Worm (Caenorhabditis elegans) whole organism, L2 larva: ENCODE results near the gene W09B6.4.

Source experiments
- F13H6.1 ChIP-seq: sonication (generic microtip); optimal IDR thresholded peaks from 2 replicates; lab custom pipeline; 2016; ENCODE audit warnings: missing genetic modification characterization, missing compliant biosample characterization
- R02D3.7 ChIP-seq: fragments of 150-350 bp; optimal IDR thresholded peaks from 2 replicates; lab custom pipeline; 2014; ENCODE audit warnings: missing biosample characterization, missing genetic modification characterization
- ZK546.5 ChIP-seq: sonication (generic microtip); optimal IDR thresholded peaks from 2 replicates; lab custom pipeline; 2017; ENCODE audit warnings: missing biosample characterization, missing genetic modification characterization
- alr-1 ChIP-seq: fragments of 150-350 bp; optimal IDR thresholded peaks from 2 replicates; lab custom pipeline; 2014; ENCODE audit warnings: missing biosample characterization, missing genetic modification characterization
- aly-2 ChIP-seq: fragments of 150-350 bp; optimal IDR thresholded peaks from 2 replicates; lab custom pipeline; 2014; ENCODE audit warnings: missing biosample characterization, missing genetic modification characterization
- crh-2 ChIP-seq: sonication (generic microtip); optimal IDR thresholded peaks from 2 replicates; lab custom pipeline; 2017; ENCODE audit warnings: missing biosample characterization, missing genetic modification characterization
- dmd-4 ChIP-seq: sonication (generic microtip); optimal IDR thresholded peaks from 2 replicates; lab custom pipeline; 2017; ENCODE audit warnings: missing biosample characterization, missing genetic modification characterization
- egl-27 ChIP-seq: sonication (generic microtip); optimal IDR thresholded peaks from 3 replicates; lab custom pipeline; 2017; ENCODE audit warnings: missing biosample characterization, missing genetic modification reagents, missing genetic modification characterization
- elt-3 ChIP-seq: sonication (generic microtip); optimal IDR thresholded peaks from 2 replicates; lab custom pipeline; 2017; ENCODE audit warnings: missing biosample characterization, missing genetic modification characterization
- fos-1 ChIP-seq: fragments of 150-350 bp; optimal IDR thresholded peaks from 2 replicates; lab custom pipeline; 2014; ENCODE audit warnings: missing biosample characterization, missing genetic modification characterization
- gmeb-1 ChIP-seq: fragments of 150-350 bp; optimal IDR thresholded peaks from 2 replicates; lab custom pipeline; 2014; ENCODE audit warnings: missing biosample characterization, missing genetic modification characterization
- lin-11 ChIP-seq: fragments of 150-350 bp; sonication (generic microtip); optimal IDR thresholded peaks from 2 replicates; lab custom pipeline; 2014; ENCODE audit warnings: missing biosample characterization, missing genetic modification characterization, inconsistent platforms, mixed read lengths
- lin-13 ChIP-seq: fragments of 150-350 bp; optimal IDR thresholded peaks from 2 replicates; lab custom pipeline; 2014; ENCODE audit warnings: missing biosample characterization, missing genetic modification reagents, missing genetic modification characterization
- lsy-2 ChIP-seq, 2 experiments: fragments of 150-350 bp in 1 of 2; sonication (generic microtip) in 1 of 2; optimal IDR thresholded peaks; 2 replicates each; lab custom pipeline; 2014 to 2017; ENCODE audit warnings: missing biosample characterization in 2 of 2, missing genetic modification characterization in 2 of 2
- mab-5 ChIP-seq: fragments of 150-350 bp; optimal IDR thresholded peaks from 2 replicates; lab custom pipeline; 2014; ENCODE audit warnings: missing biosample characterization, missing genetic modification characterization
- mbf-1 ChIP-seq: sonication (generic microtip); optimal IDR thresholded peaks from 2 replicates; lab custom pipeline; 2017; ENCODE audit warnings: missing biosample characterization, missing genetic modification characterization
- mdl-1 ChIP-seq, 2 experiments: fragments of 150-350 bp in 1 of 2; sonication (generic microtip) in 1 of 2; optimal IDR thresholded peaks; 2 replicates each; lab custom pipeline; 2017; ENCODE audit warnings: missing biosample characterization in 2 of 2, missing genetic modification characterization in 2 of 2
- nhr-12 ChIP-seq: fragments of 150-350 bp; optimal IDR thresholded peaks from 2 replicates; lab custom pipeline; 2014; ENCODE audit warnings: missing biosample characterization, missing genetic modification characterization
- nhr-21 ChIP-seq: fragments of 150-350 bp; optimal IDR thresholded peaks from 2 replicates; lab custom pipeline; 2014; ENCODE audit warnings: missing biosample characterization, missing genetic modification characterization
- nhr-23 ChIP-seq: fragments of 150-350 bp; optimal IDR thresholded peaks from 2 replicates; lab custom pipeline; 2014; ENCODE audit warnings: missing biosample characterization, missing genetic modification reagents, missing genetic modification characterization
- nhr-25 ChIP-seq: fragments of 150-350 bp; sonication (generic microtip); optimal IDR thresholded peaks from 3 replicates; lab custom pipeline; 2014; ENCODE audit warnings: missing biosample characterization, missing genetic modification characterization
- nhr-6 ChIP-seq: fragments of 150-350 bp; optimal IDR thresholded peaks from 2 replicates; lab custom pipeline; 2014; ENCODE audit warnings: missing biosample characterization, missing genetic modification characterization
- nhr-77 ChIP-seq: fragments of 150-350 bp; optimal IDR thresholded peaks from 2 replicates; lab custom pipeline; 2014; ENCODE audit warnings: missing biosample characterization, missing genetic modification characterization
- peb-1 ChIP-seq: fragments of 150-350 bp; optimal IDR thresholded peaks from 2 replicates; lab custom pipeline; 2014; ENCODE audit warnings: missing biosample characterization, missing genetic modification characterization
- sem-4 ChIP-seq: fragments of 150-350 bp; optimal IDR thresholded peaks from 2 replicates; lab custom pipeline; 2014; ENCODE audit warnings: missing biosample characterization, missing genetic modification reagents, missing genetic modification characterization
- skn-1 ChIP-seq: sonication (generic microtip); optimal IDR thresholded peaks from 2 replicates; lab custom pipeline; 2017; ENCODE audit warnings: missing biosample characterization, missing genetic modification characterization
- sma-3 ChIP-seq: sonication (generic microtip); optimal IDR thresholded peaks from 2 replicates; lab custom pipeline; 2016; ENCODE audit warnings: missing genetic modification reagents, missing genetic modification characterization, missing compliant biosample characterization
- sma-9 ChIP-seq, 2 experiments: fragments of 150-350 bp in 1 of 2; sonication (generic microtip) in 1 of 2; optimal IDR thresholded peaks; 2 replicates each; lab custom pipeline; 2014 to 2016; ENCODE audit warnings: missing genetic modification characterization in 2 of 2, mild to moderate bottlenecking in 1 of 2, missing biosample characterization in 1 of 2, missing compliant biosample characterization in 1 of 2, missing genetic modification reagents in 1 of 2, moderate library complexity in 1 of 2
- unc-39 ChIP-seq: fragments of 150-350 bp; optimal IDR thresholded peaks from 2 replicates; lab custom pipeline; 2014; ENCODE audit warnings: missing biosample characterization, missing genetic modification characterization
- unc-62 ChIP-seq: fragments of 150-350 bp; optimal IDR thresholded peaks from 2 replicates; lab custom pipeline; 2014; ENCODE audit warnings: missing biosample characterization, missing genetic modification reagents, missing genetic modification characterization
- zag-1 ChIP-seq: fragments of 150-350 bp; optimal IDR thresholded peaks from 2 replicates; lab custom pipeline; 2014; ENCODE audit warnings: missing biosample characterization, missing genetic modification characterization
- ztf-11 ChIP-seq: sonication (generic microtip); optimal IDR thresholded peaks from 2 replicates; lab custom pipeline; 2017; ENCODE audit warnings: missing biosample characterization, missing genetic modification characterization
- ztf-4 ChIP-seq: fragments of 150-350 bp; optimal IDR thresholded peaks from 2 replicates; lab custom pipeline; 2014; ENCODE audit warnings: missing biosample characterization, missing genetic modification characterization

W09B6.4 gene

ce11 chrII:1110901-1111300 is 29.7 kb downstream of the W09B6.4 start, which contains the start of gene lips-11:
lips-11 (minus strand) TSS chrII:1111001.
- TF ChIP-seq dmd-4: no peak
- TF ChIP-seq nhr-25 (tag; lab: Kevin White, UChicago): no peak
- TF ChIP-seq ztf-11 (tag; lab: Kevin White, UChicago): no peak
- TF ChIP-seq sma-9 (GFP tag; optimal IDR thresholded peaks at IDR 0.05; lab: Kevin White, UChicago): no peak
- TF ChIP-seq sma-9 (tag; optimal IDR thresholded peaks at IDR 0.05; lab: Kevin White, UChicago): no peak
- TF ChIP-seq ztf-4 (tag; lab: Kevin White, UChicago): no peak
- no peak for TF ChIP-seq lin-13 (GFP tag; lab: Kevin White, UChicago)
- TF ChIP-seq sma-3 (GFP tag; lab: Kevin White, UChicago): peak; percentile 9

DNA sequence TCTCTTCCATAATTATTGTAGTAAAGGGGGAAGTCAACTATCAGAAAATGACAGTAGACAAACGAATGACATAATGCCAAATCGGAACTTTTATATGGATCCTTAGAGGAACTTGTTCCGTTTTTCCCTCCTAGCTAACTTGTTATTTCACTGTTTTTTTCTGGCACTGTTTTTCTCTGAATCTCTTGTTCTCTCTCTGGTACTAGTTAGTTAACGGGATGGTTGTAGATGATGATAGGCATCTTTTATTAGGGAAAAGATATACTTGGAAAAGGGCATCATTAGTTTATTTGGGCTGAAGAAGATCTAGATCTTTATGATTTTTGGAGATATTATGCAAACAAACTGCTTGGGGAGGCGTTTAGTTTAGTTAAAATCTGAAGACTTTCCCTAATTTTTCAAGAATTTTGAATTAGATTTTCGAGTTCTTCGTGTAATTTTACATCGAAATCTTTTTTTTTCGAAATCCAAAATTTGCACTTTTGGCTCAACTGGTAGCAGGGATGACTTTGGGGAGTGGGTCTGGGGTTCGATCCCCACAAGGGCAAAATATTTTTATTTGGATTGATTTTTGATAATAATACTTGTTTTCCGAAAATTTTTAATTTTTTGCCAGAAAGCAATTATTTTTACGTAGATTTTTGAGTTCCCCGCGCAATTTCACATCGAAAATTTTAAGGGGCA is 33.6 kb downstream of the W09B6.4 start, which contains the start of gene col-40:
Gene col-40, minus strand, starts transcription at position 51 of the 684 bp plus-strand sequence.
- TF ChIP-seq peb-1 (tag; lab: Kevin White, UChicago): no peak
- no peak for TF ChIP-seq nhr-6 (tag; lab: Kevin White, UChicago)
- no peak for TF ChIP-seq dmd-4
- TF ChIP-seq lin-11 (tag; lab: Kevin White, UChicago): no peak
- TF ChIP-seq nhr-12 (tag; lab: Kevin White, UChicago): no peak
- no peak for TF ChIP-seq mbf-1 (tag; lab: Kevin White, UChicago)
- no peak for TF ChIP-seq unc-39 (tag; lab: Kevin White, UChicago)
- no peak for TF ChIP-seq nhr-23 (tag; lab: Kevin White, UChicago)
- no peak for TF ChIP-seq elt-3
- no peak for TF ChIP-seq fos-1 (tag; lab: Kevin White, UChicago)
- no peak for TF ChIP-seq mdl-1 (tag; optimal IDR thresholded peaks at IDR 0.05; lab: Kevin White, UChicago)
- TF ChIP-seq zag-1 (tag; lab: Kevin White, UChicago): no peak
- TF ChIP-seq F13H6.1 (tag; lab: Kevin White, UChicago): no peak
- TF ChIP-seq nhr-21 (tag; lab: Kevin White, UChicago): no peak
- no peak for TF ChIP-seq lsy-2 (tag; optimal IDR thresholded peaks at IDR 0.05; lab: Kevin White, UChicago)
- TF ChIP-seq lin-13 (GFP tag; lab: Kevin White, UChicago): no peak
- no peak for TF ChIP-seq ztf-11 (tag; lab: Kevin White, UChicago)
- TF ChIP-seq skn-1 (tag; lab: Kevin White, UChicago): no peak
- no peak for TF ChIP-seq aly-2 (tag; lab: Kevin White, UChicago)
- TF ChIP-seq unc-62 (GFP tag; lab: Kevin White, UChicago): no peak

DNA sequence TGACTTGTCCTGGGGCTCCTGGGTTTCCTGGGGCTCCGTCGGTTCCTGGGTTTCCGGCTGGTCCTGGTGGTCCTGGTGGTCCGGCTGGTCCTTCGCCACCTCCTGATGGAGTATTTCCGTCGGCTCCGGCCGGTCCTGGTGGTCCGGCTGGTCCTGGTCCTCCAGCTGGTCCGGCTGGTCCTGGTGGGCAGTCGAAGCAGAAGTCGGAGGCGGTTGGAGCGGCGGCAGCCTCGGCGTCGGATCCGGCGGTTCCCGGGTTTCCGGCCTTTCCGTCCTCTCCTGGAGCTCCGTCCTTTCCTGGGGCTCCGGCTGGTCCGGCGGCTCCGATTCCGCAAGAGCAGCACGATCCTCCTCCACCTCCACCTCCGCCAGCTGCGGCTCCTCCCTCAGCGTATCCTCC is 35.3 kb downstream of the W09B6.4 start:
- TF ChIP-seq R02D3.7 (tag; lab: Kevin White, UChicago) (no peak), elt-3 (no peak), mab-5 (tag; lab: Kevin White, UChicago) (no peak), nhr-77 (tag; lab: Kevin White, UChicago) (no peak), gmeb-1 (no peak)

DNA sequence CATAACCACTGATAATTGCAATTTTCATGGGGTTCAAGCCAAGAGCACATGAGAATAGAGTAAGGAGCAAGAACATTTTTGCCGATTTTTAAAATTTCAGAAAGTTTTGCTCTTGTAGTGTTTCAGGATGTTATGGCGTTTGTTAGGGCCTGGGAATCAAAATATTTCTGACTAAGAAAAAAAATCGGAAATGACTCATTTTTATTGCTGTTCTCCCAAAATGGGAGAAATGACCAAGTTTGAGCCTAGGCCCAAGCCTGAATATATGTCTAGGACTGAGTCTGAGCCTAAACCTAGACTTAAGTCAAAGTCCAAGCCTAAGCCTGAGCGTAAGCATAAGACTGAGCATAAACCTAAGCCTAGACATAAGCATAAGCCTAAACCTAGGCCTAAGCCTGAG is 36.2 kb downstream of the W09B6.4 start, which contains the start of gene T13B5.9:
Gene T13B5.9, minus strand, starts transcription at position 101 of the 400 bp plus-strand sequence.
- no peak for TF ChIP-seq mab-5 (tag; lab: Kevin White, UChicago)
- TF ChIP-seq nhr-77 (tag; lab: Kevin White, UChicago): no peak
- TF ChIP-seq ZK546.5: no peak
- TF ChIP-seq nhr-23 (tag; lab: Kevin White, UChicago): no peak
- TF ChIP-seq lin-13 (GFP tag; lab: Kevin White, UChicago): no peak
- no peak for TF ChIP-seq crh-2
- no peak for TF ChIP-seq sem-4 (tag; lab: Kevin White, UChicago)
- TF ChIP-seq elt-3: no peak
- TF ChIP-seq zag-1 (tag; lab: Kevin White, UChicago): no peak
- TF ChIP-seq sma-9 (GFP tag; optimal IDR thresholded peaks at IDR 0.05; lab: Kevin White, UChicago): no peak
- TF ChIP-seq sma-9 (tag; optimal IDR thresholded peaks at IDR 0.05; lab: Kevin White, UChicago): no peak
- TF ChIP-seq lin-11 (tag; lab: Kevin White, UChicago): no peak
- no peak for TF ChIP-seq F13H6.1 (tag; lab: Kevin White, UChicago)

ce11 chrII:1103484-1104100 is 37.0 kb downstream of the W09B6.4 start:
- peak; percentile 62 for TF ChIP-seq gmeb-1
- TF ChIP-seq F13H6.1 (tag; lab: Kevin White, UChicago): peak; percentile 25
- TF ChIP-seq nhr-77 (tag; lab: Kevin White, UChicago): no peak
- peak; percentile 43 for TF ChIP-seq crh-2
- peak; percentile 63 for TF ChIP-seq sma-3 (GFP tag; lab: Kevin White, UChicago)
- TF ChIP-seq alr-1: no peak
- TF ChIP-seq zag-1 (tag; lab: Kevin White, UChicago): no peak
- TF ChIP-seq sma-9 (GFP tag; optimal IDR thresholded peaks at IDR 0.05; lab: Kevin White, UChicago): peak; percentile 88
- TF ChIP-seq sma-9 (tag; optimal IDR thresholded peaks at IDR 0.05; lab: Kevin White, UChicago): no peak
- TF ChIP-seq egl-27 (tag; lab: Kevin White, UChicago): peak; percentile 58
- TF ChIP-seq dmd-4: no peak
- no peak for TF ChIP-seq nhr-12 (tag; lab: Kevin White, UChicago)
- peak; percentile 100 for TF ChIP-seq fos-1 (tag; lab: Kevin White, UChicago)
- TF ChIP-seq, all 48 proteins: peak for 7
